Fruit fly (Drosophila melanogaster) whole organism, embryonic: ENCODE measurements around the gene CG15550.
A peak's percentile ranks its signal among the peaks of the same experiment; 100 is the strongest.

Experiments used
- ATbp ChIP-seq: fragments of 200-800 bp; sonication (Bioruptor generic); optimal IDR thresholded peaks from 2 replicates; lab custom pipeline; 2017; ENCODE audit warnings: missing biosample characterization, mild to moderate bottlenecking, missing genetic modification characterization, missing genetic modification reagents
- CG11085 ChIP-seq: fragments of 200-800 bp; sonication (Bioruptor generic); IDR thresholded peaks from 2 replicates; pipeline ENCODE4 v1.3.6; 2022; ENCODE audit warnings: missing biosample characterization, missing genetic modification characterization
- CG12155 ChIP-seq: fragments of 200-800 bp; sonication (Bioruptor generic); optimal IDR thresholded peaks from 3 replicates; lab custom pipeline; 2016; ENCODE audit warnings: missing biosample characterization, missing genetic modification characterization
- CG13775 ChIP-seq: fragments of 200-800 bp; sonication (Bioruptor generic); optimal IDR thresholded peaks from 3 replicates; lab custom pipeline; 2017; ENCODE audit warnings: missing biosample characterization, mild to moderate bottlenecking, missing genetic modification characterization
- CG14014 ChIP-seq: fragments of 200-800 bp; sonication (Bioruptor generic); IDR thresholded peaks from 2 replicates; pipeline ENCODE4 v1.3.6; 2022; ENCODE audit warnings: missing biosample characterization, missing genetic modification characterization
- CG15601 ChIP-seq: fragments of 200-800 bp; sonication (Bioruptor generic); optimal IDR thresholded peaks from 3 replicates; lab custom pipeline; 2019; ENCODE audit warnings: missing biosample characterization, mild to moderate bottlenecking, missing genetic modification characterization, moderate library complexity
- CG1602 ChIP-seq: fragments of 200-800 bp; sonication (Bioruptor generic); optimal IDR thresholded peaks from 3 replicates; lab custom pipeline; 2016; ENCODE audit warnings: missing biosample characterization, missing genetic modification characterization
- CG16813 ChIP-seq: fragments of 200-800 bp; sonication (Bioruptor generic); IDR thresholded peaks from 3 replicates; pipeline ENCODE4 v1.3.6; 2022; ENCODE audit warnings: missing biosample characterization, missing genetic modification characterization; ENCODE audit not compliant: partially characterized antibody
- CG2129 ChIP-seq: fragments of 200-800 bp; sonication (Bioruptor generic); IDR thresholded peaks from 2 replicates; pipeline ENCODE4 v1.3.6; 2022; ENCODE audit warnings: missing biosample characterization, missing genetic modification characterization; ENCODE audit not compliant: partially characterized antibody
- CG2199 ChIP-seq: fragments of 200-800 bp; sonication (Bioruptor generic); IDR thresholded peaks from 3 replicates; pipeline ENCODE4 v1.3.6; 2022; ENCODE audit warnings: missing biosample characterization, missing genetic modification characterization
- CG2678 ChIP-seq: fragments of 200-800 bp; sonication (Bioruptor generic); optimal IDR thresholded peaks from 3 replicates; lab custom pipeline; 2019; ENCODE audit warnings: missing biosample characterization, mild to moderate bottlenecking, missing genetic modification characterization, moderate library complexity
- CG3281 ChIP-seq: fragments of 200-800 bp; sonication (Bioruptor generic); optimal IDR thresholded peaks from 3 replicates; lab custom pipeline; 2017; ENCODE audit warnings: missing biosample characterization, mild to moderate bottlenecking, missing genetic modification characterization
- CG4820 ChIP-seq: fragments of 200-800 bp; sonication (Bioruptor generic); optimal IDR thresholded peaks from 3 replicates; lab custom pipeline; 2016; ENCODE audit warnings: missing biosample characterization, missing genetic modification characterization
- CG6791 ChIP-seq: fragments of 200-800 bp; sonication (Bioruptor generic); IDR thresholded peaks from 3 replicates; pipeline ENCODE4 v1.3.6; 2022; ENCODE audit warnings: missing biosample characterization, missing genetic modification characterization; ENCODE audit not compliant: partially characterized antibody
- CG7556 ChIP-seq: fragments of 200-800 bp; sonication (Bioruptor generic); optimal IDR thresholded peaks from 2 replicates; lab custom pipeline; 2017; ENCODE audit warnings: missing biosample characterization, mild to moderate bottlenecking, missing genetic modification characterization
- CG9727 ChIP-seq: fragments of 200-800 bp; sonication (Bioruptor generic); optimal IDR thresholded peaks from 3 replicates; lab custom pipeline; 2017; ENCODE audit warnings: missing biosample characterization, mild to moderate bottlenecking, missing genetic modification characterization
- CrebB ChIP-seq: fragments of 200-800 bp; sonication (Bioruptor generic); optimal IDR thresholded peaks from 3 replicates; lab custom pipeline; 2018; ENCODE audit warnings: missing biosample characterization, mild to moderate bottlenecking, missing genetic modification characterization
- D19B ChIP-seq: fragments of 200-800 bp; sonication (Bioruptor generic); optimal IDR thresholded peaks from 2 replicates; lab custom pipeline; 2017; ENCODE audit warnings: missing biosample characterization, mild to moderate bottlenecking, missing genetic modification characterization
- Dbx ChIP-seq: fragments of 200-800 bp; sonication (Bioruptor generic); IDR thresholded peaks from 3 replicates; pipeline ENCODE4 v1.3.6; 2022; ENCODE audit warnings: missing biosample characterization, missing genetic modification characterization
- Dip2 ChIP-seq: fragments of 200-800 bp; sonication (Bioruptor generic); IDR thresholded peaks from 2 replicates; pipeline ENCODE4 v1.3.6; 2022; ENCODE audit warnings: missing biosample characterization, missing genetic modification characterization
- Dref ChIP-seq: fragments of 200-800 bp; sonication (Bioruptor generic); IDR thresholded peaks from 2 replicates; pipeline ENCODE4 v1.3.6; 2022; ENCODE audit warnings: missing biosample characterization, missing genetic modification characterization
- Elba2 ChIP-seq: fragments of 200-800 bp; sonication (Bioruptor generic); optimal IDR thresholded peaks from 3 replicates; lab custom pipeline; 2016; ENCODE audit warnings: missing biosample characterization, missing genetic modification characterization
- Hand ChIP-seq: fragments of 200-800 bp; sonication (Bioruptor generic); optimal IDR thresholded peaks from 2 replicates; lab custom pipeline; 2017; ENCODE audit warnings: mild to moderate bottlenecking, missing biosample characterization, missing genetic modification reagents, missing genetic modification characterization
- Hsf ChIP-seq: fragments of 200-800 bp; sonication (Bioruptor generic); optimal IDR thresholded peaks from 3 replicates; lab custom pipeline; 2016; ENCODE audit warnings: missing biosample characterization, missing genetic modification characterization
- MESR4 ChIP-seq: fragments of 200-800 bp; sonication (Bioruptor generic); optimal IDR thresholded peaks from 2 replicates; lab custom pipeline; 2018; ENCODE audit warnings: missing biosample characterization, mild to moderate bottlenecking, missing genetic modification characterization, moderate library complexity
- Nf-YC ChIP-seq: fragments of 200-800 bp; optimal IDR thresholded peaks from 3 replicates; lab custom pipeline; 2019; ENCODE audit warnings: missing biosample characterization, mild to moderate bottlenecking, missing genetic modification characterization, moderate library complexity
- Opbp ChIP-seq: fragments of 200-800 bp; sonication (Bioruptor generic); IDR thresholded peaks from 3 replicates; pipeline ENCODE4 v1.3.6; 2022; ENCODE audit warnings: missing biosample characterization, missing genetic modification characterization; ENCODE audit not compliant: partially characterized antibody
- Optix ChIP-seq: fragments of 200-800 bp; sonication (Bioruptor generic); IDR thresholded peaks from 3 replicates; pipeline ENCODE4 v1.3.6; 2022; ENCODE audit warnings: missing biosample characterization, missing genetic modification characterization
- bab2 ChIP-seq: fragments of 200-800 bp; sonication (Bioruptor generic); optimal IDR thresholded peaks from 2 replicates; lab custom pipeline; 2016; ENCODE audit warnings: missing biosample characterization, missing genetic modification characterization
- cato ChIP-seq: fragments of 200-800 bp; sonication (Bioruptor generic); optimal IDR thresholded peaks from 2 replicates; lab custom pipeline; 2016; ENCODE audit warnings: missing biosample characterization, missing genetic modification characterization, borderline replicate concordance
- cg ChIP-seq: fragments of 200-800 bp; sonication (Bioruptor generic); optimal IDR thresholded peaks from 3 replicates; lab custom pipeline; 2019; ENCODE audit warnings: missing biosample characterization, mild to moderate bottlenecking, missing genetic modification characterization, moderate library complexity
- chinmo ChIP-seq: fragments of 200-800 bp; sonication (Bioruptor generic); IDR thresholded peaks from 4 replicates; pipeline ENCODE4 v1.3.6; 2022; ENCODE audit warnings: missing biosample characterization, missing genetic modification characterization; ENCODE audit not compliant: partially characterized antibody
- dati ChIP-seq: fragments of 200-800 bp; sonication (Bioruptor generic); IDR thresholded peaks from 2 replicates; pipeline ENCODE4 v1.3.6; 2022; ENCODE audit warnings: missing biosample characterization, missing genetic modification characterization
- eyg ChIP-seq: fragments of 200-800 bp; sonication (Bioruptor generic); optimal IDR thresholded peaks from 3 replicates; lab custom pipeline; 2016; ENCODE audit warnings: missing biosample characterization, missing genetic modification characterization
- gem ChIP-seq: fragments of 200-800 bp; sonication (Bioruptor generic); optimal IDR thresholded peaks from 2 replicates; lab custom pipeline; 2019; ENCODE audit warnings: missing biosample characterization, mild to moderate bottlenecking, missing genetic modification characterization, moderate library complexity
- hkb ChIP-seq, 2 experiments: fragments of 200-800 bp in 1 of 2; fragments of >200 bp in 1 of 2; sonication (Bioruptor generic) in 1 of 2; IDR thresholded peaks in 1 of 2; optimal IDR thresholded peaks in 1 of 2; 2 replicates each; pipeline versions ENCODE4 v1.3.6 to Lab custom; 2017 to 2022; ENCODE audit warnings: missing biosample characterization in 1 of 2, missing genetic modification characterization in 1 of 2
- jing ChIP-seq: fragments of 200-800 bp; sonication (Bioruptor generic); optimal IDR thresholded peaks from 2 replicates; lab custom pipeline; 2018; ENCODE audit warnings: missing biosample characterization, mild to moderate bottlenecking, missing genetic modification characterization
- kay ChIP-seq: fragments of 200-800 bp; sonication (Bioruptor generic); optimal IDR thresholded peaks from 2 replicates; lab custom pipeline; 2016; ENCODE audit warnings: missing biosample characterization, missing genetic modification characterization
- kni ChIP-seq: fragments of 200-800 bp; sonication (Bioruptor generic); optimal IDR thresholded peaks from 3 replicates; lab custom pipeline; 2017; ENCODE audit warnings: mild to moderate bottlenecking, missing biosample characterization, missing genetic modification reagents, missing genetic modification characterization
- nerfin-1 ChIP-seq: fragments of 200-800 bp; sonication (Bioruptor generic); optimal IDR thresholded peaks from 3 replicates; lab custom pipeline; 2019; ENCODE audit warnings: missing biosample characterization, mild to moderate bottlenecking, missing genetic modification characterization, moderate library complexity
- pzg ChIP-seq: fragments of 200-800 bp; sonication (Bioruptor generic); optimal IDR thresholded peaks from 3 replicates; lab custom pipeline; 2018; ENCODE audit warnings: missing biosample characterization, mild to moderate bottlenecking, missing genetic modification characterization, moderate library complexity
- ro ChIP-seq: fragments of 200-800 bp; sonication (Bioruptor generic); IDR thresholded peaks from 2 replicates; pipeline ENCODE4 v1.3.6; 2022; ENCODE audit warnings: missing biosample characterization, missing genetic modification characterization
- schlank ChIP-seq: fragments of 200-800 bp; sonication (Bioruptor generic); optimal IDR thresholded peaks from 2 replicates; lab custom pipeline; 2018; ENCODE audit warnings: missing biosample characterization, mild to moderate bottlenecking, missing genetic modification characterization
- tgo ChIP-seq: fragments of 200-800 bp; sonication (Bioruptor generic); IDR thresholded peaks from 3 replicates; pipeline ENCODE4 v1.3.6; 2022; ENCODE audit warnings: missing biosample characterization, missing genetic modification characterization
- tx ChIP-seq: fragments of 200-800 bp; sonication (Bioruptor generic); optimal IDR thresholded peaks from 2 replicates; lab custom pipeline; 2016; ENCODE audit warnings: missing biosample characterization, missing genetic modification characterization
- z ChIP-seq: fragments of 200-800 bp; sonication (Bioruptor generic); IDR thresholded peaks from 3 replicates; pipeline ENCODE4 v1.3.6; 2022; ENCODE audit warnings: missing biosample characterization, missing genetic modification characterization

The CG15550 gene

DNA sequence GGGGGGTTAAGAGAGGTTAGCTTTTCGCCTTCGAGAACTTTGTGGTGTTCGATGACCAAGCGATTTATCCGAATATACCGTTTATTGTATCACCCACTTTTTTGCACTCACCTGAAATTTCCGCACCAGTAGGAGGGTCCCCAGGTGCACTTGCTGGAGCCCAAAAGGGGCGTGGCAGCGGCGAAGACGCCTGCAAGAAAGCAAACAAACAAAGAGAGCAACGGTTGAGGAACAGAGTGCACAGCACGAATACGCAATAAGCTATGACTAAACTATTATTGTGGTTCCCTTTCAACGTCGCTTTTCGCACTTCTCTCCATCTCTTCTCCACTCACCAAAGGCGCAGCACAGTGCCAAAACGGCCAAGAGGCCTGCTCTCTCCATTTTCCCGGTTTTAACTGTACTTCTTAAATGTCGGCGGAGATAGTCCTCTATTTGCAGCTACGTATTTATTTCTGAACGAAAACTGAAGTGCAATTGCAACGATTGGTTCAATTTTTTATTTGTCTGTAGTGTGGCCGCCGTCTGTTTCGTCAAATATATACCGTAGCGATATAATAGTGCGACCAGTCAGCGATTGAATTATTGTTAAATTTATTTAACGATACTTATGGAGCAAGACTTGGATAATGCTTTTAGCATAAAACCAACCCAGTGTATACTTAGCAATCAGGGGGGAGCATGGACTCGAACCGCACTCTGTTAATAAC lies 48.2 kb downstream of the CG15550 start, which contains the start of gene Sap-r (continued):
- TF ChIP-seq Opbp = peak; percentile 83
- TF ChIP-seq chinmo (GFP tag; lab: Robert Waterston, UW) = peak; percentile 88; the same call in 2 of the 4 replicates
- TF ChIP-seq pzg = peak; percentile 98
- TF ChIP-seq CG4820 (GFP tag; lab: Kevin White, UChicago) = no peak
- TF ChIP-seq MESR4 (GFP tag; lab: Kevin White, UChicago) = peak; percentile 96
- no peak for TF ChIP-seq hkb (optimal IDR thresholded peaks at IDR 0.05; lab: Kevin White, UChicago)
- 0 out of 2 replicates have a peak, but pooled peaks have one; percentile 22 for TF ChIP-seq hkb (GFP tag; IDR thresholded peaks at IDR 0.05; lab: Robert Waterston, UW)
- TF ChIP-seq CG15601 = peak; percentile 87
- TF ChIP-seq Nf-YC = peak; percentile 92
- peak; percentile 2 for TF ChIP-seq CG12155 (GFP tag; lab: Kevin White, UChicago)
- TF ChIP-seq dati (GFP tag; lab: Robert Waterston, UW) = no peak
- TF ChIP-seq CG2129 = 0 out of 2 replicates have a peak, but pooled peaks have one; percentile 28
- TF ChIP-seq Hand (GFP tag; lab: Kevin White, UChicago) = no peak
- no peak for TF ChIP-seq CG7556 (GFP tag; lab: Kevin White, UChicago)
- TF ChIP-seq schlank = no peak
- TF ChIP-seq Dref (GFP tag; lab: Robert Waterston, UW) = peak; percentile 43

DNA sequence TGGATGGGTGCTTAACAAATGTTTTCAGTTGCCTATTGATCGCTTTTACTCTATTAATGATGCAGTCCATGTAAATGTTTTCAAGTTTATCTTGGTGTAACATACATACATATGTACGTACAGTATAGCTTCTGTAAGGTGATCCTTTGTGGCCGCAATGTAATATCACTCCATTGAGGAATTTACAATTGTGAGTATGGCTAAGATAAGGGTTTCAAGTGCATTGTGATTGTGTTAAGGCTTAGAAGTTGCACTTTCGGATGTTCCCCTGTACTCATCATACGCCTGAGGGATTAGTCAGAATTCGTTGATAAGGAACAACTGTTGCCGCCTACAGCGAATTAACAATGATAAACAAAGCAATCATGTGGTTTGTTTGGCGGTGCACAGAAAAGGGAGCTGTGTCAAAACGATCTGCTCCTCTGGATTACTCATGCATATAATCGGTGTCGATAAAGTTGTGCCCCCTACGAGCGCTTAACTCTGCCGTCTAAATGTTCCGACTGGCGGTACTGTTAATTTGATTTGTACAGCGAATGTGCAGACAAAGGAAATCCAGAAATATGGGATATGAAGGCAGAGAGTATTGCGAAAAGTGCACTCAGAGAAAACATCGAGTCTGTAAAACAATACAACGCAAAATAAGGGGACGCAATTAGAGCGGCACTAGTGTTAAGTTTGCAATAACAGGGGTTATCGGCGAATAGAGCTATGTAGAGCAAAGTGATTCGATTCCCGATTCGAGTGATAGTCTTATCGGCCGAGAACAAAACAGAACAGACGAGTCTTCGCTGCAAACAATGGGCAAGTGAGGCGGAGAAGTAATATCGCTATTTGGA lies 49.0 kb downstream of the CG15550 start:
- peak; percentile 49 for TF ChIP-seq ATbp (GFP tag; lab: Kevin White, UChicago)
- no peak for TF ChIP-seq CG11085
- peak; percentile 55; the same call in 1 of the 2 replicates for TF ChIP-seq CG14014
- peak; percentile 39 for TF ChIP-seq CG1602
- TF ChIP-seq cato (GFP tag; lab: Kevin White, UChicago) = no peak
- TF ChIP-seq cg (GFP tag; lab: Kevin White, UChicago) = no peak
- no peak for TF ChIP-seq kni
- no peak for TF ChIP-seq CG6791
- TF ChIP-seq CG9727 (GFP tag; lab: Kevin White, UChicago) = peak; percentile 23
- TF ChIP-seq nerfin-1 = peak; percentile 41
- no peak for TF ChIP-seq CrebB (tag; lab: Kevin White, UChicago)
- TF ChIP-seq kay = peak; percentile 38
- peak; percentile 35 for TF ChIP-seq jing
- no peak for TF ChIP-seq eyg (GFP tag; lab: Kevin White, UChicago)
- no peak for TF ChIP-seq ro
- no peak for TF ChIP-seq z (GFP tag; lab: Robert Waterston, UW)
- TF ChIP-seq Dip2 (GFP tag; lab: Robert Waterston, UW) = no peak
- TF ChIP-seq CG16813 = no peak
- peak; percentile 9 for TF ChIP-seq CG13775
- peak; percentile 69 for TF ChIP-seq Hsf
- TF ChIP-seq tx (GFP tag; lab: Kevin White, UChicago) = peak; percentile 38
- peak; percentile 77 for TF ChIP-seq CG2678 (tag; lab: Kevin White, UChicago)
- peak; percentile 44; the same call in 1 of the 3 replicates for TF ChIP-seq CG2199 (GFP tag; lab: Robert Waterston, UW)
- TF ChIP-seq Dbx (GFP tag; lab: Robert Waterston, UW) = 0 out of 3 replicates have a peak, but pooled peaks have one; percentile 39
- TF ChIP-seq tgo (GFP tag; lab: Robert Waterston, UW) = peak; percentile 70
- TF ChIP-seq Optix (GFP tag; lab: Robert Waterston, UW) = peak; percentile 57; the same call in 2 of the 3 replicates
- TF ChIP-seq D19B = no peak
- TF ChIP-seq CG3281 (GFP tag; lab: Kevin White, UChicago) = peak; percentile 59
- peak; percentile 73 for TF ChIP-seq gem (tag; lab: Kevin White, UChicago)
- no peak for TF ChIP-seq Elba2 (GFP tag; lab: Kevin White, UChicago)
- TF ChIP-seq bab2 (GFP tag; lab: Kevin White, UChicago) = peak; percentile 82
